Worm (Caenorhabditis elegans) whole organism, early embryonic: ENCODE measurements around the gene srt-40.

Experiments used
- B0310.2 ChIP-seq: sonication (generic microtip); optimal IDR thresholded peaks from 2 replicates; lab custom pipeline; 2016; ENCODE audit warnings: mild to moderate bottlenecking, missing genetic modification characterization, missing compliant biosample characterization
- F13C5.2 ChIP-seq: sonication (generic microtip); optimal IDR thresholded peaks from 2 replicates; lab custom pipeline; 2017; ENCODE audit warnings: mild to moderate bottlenecking, missing genetic modification characterization, inconsistent platforms, missing compliant biosample characterization
- aly-1 ChIP-seq: sonication (generic microtip); optimal IDR thresholded peaks from 2 replicates; lab custom pipeline; 2016; ENCODE audit warnings: missing genetic modification characterization, missing compliant biosample characterization
- ama-1 ChIP-seq: fragments of 150-350 bp; optimal IDR thresholded peaks from 2 replicates; lab custom pipeline; 2014
- ceh-13 ChIP-seq: fragments of 200-800 bp; sonication (Bioruptor generic); optimal IDR thresholded peaks from 2 replicates; lab custom pipeline; 2018; ENCODE audit warnings: mild to moderate bottlenecking, missing genetic modification characterization, missing compliant biosample characterization
- ceh-36 ChIP-seq: sonication (generic microtip); optimal IDR thresholded peaks from 2 replicates; lab custom pipeline; 2016; ENCODE audit warnings: missing genetic modification characterization, inconsistent platforms, missing compliant biosample characterization
- ets-7 ChIP-seq: sonication (generic microtip); optimal IDR thresholded peaks from 2 replicates; lab custom pipeline; 2016; ENCODE audit warnings: missing genotype, missing genetic modification characterization, missing compliant biosample characterization
- flt-1 ChIP-seq: fragments of 200-800 bp; sonication (Bioruptor generic); IDR thresholded peaks from 2 replicates; pipeline ENCODE4 v1.3.6; 2022; ENCODE audit warnings: missing genetic modification characterization, missing compliant biosample characterization
- hmbx-1 ChIP-seq: sonication (generic microtip); optimal IDR thresholded peaks from 2 replicates; lab custom pipeline; 2016; ENCODE audit warnings: mild to moderate bottlenecking, missing genetic modification characterization, missing compliant biosample characterization
- hnd-1 ChIP-seq: sonication (generic microtip); optimal IDR thresholded peaks from 2 replicates; lab custom pipeline; 2016; ENCODE audit warnings: missing genetic modification characterization, missing compliant biosample characterization
- scrt-1 ChIP-seq: fragments of 200-800 bp; sonication (Bioruptor generic); IDR thresholded peaks from 2 replicates; pipeline ENCODE4 v1.3.6; 2022; ENCODE audit warnings: missing genetic modification characterization, missing compliant biosample characterization
- sea-1 ChIP-seq: fragments of 200-800 bp; sonication (Bioruptor generic); conservative IDR thresholded peaks from 2 replicates; pipeline ENCODE4 v1.3.6; 2022; ENCODE audit warnings: missing genetic modification characterization, missing compliant biosample characterization
- tbx-11 ChIP-seq: fragments of 200-800 bp; sonication (Bioruptor generic); IDR thresholded peaks from 2 replicates; pipeline ENCODE4 v1.3.6; 2022; ENCODE audit warnings: missing genetic modification characterization, missing compliant biosample characterization
- tra-4 ChIP-seq: sonication (generic microtip); optimal IDR thresholded peaks from 2 replicates; lab custom pipeline; 2017; ENCODE audit warnings: missing genetic modification characterization, missing compliant biosample characterization

- TF ChIP-seq flt-1 (no peak), ama-1 (lab: Kevin White, UChicago) (no peak), tra-4 (tag; lab: Kevin White, UChicago) (no peak), sea-1 (no peak), hnd-1 (tag; lab: Kevin White, UChicago) (no peak), tbx-11 (GFP tag; lab: Robert Waterston, UW) (no peak), F13C5.2 (tag; lab: Kevin White, UChicago) (no peak), ceh-13 (no peak), hmbx-1 (no peak), ets-7 (no peak), scrt-1 (GFP tag; lab: Robert Waterston, UW) (no peak), B0310.2 (no peak), ceh-36 (tag; lab: Kevin White, UChicago) (no peak), aly-1 (no peak)
Observed at ce11 chrV:2242630-2243029, 36.5 kb upstream of the srt-40 start, which contains the start of gene cyp-33C3.
